Fruit fly (Drosophila melanogaster): ENCODE data around the gene Rtnl1.

The Rtnl1 gene

dm6 chr2L:5009306-5010030 is at the start of gene Rtnl1:
Gene Rtnl1, minus strand, starts transcription at chr2L:5009720.
- TF ChIP-seq CG6854 (GFP tag; optimal IDR thresholded peaks at IDR 0.05) (peak; percentile 54), ss (GFP tag; optimal IDR thresholded peaks at IDR 0.05) (peak in 1 of 2 experiments; percentile 42), Gug (GFP tag; IDR thresholded peaks at IDR 0.05) (no peak), svp (GFP tag) (no peak), dsx (GFP tag; optimal IDR thresholded peaks at IDR 0.05; ENCODE audit: poor library complexity, severe bottlenecking) (peak; percentile 4), vri (GFP tag; optimal IDR thresholded peaks at IDR 0.05) (peak; percentile 30), CG3032 (tag; optimal IDR thresholded peaks at IDR 0.05) (peak; percentile 17), CG16779 (tag; optimal IDR thresholded peaks at IDR 0.05) (peak; percentile 1), CG10631 (GFP tag; optimal IDR thresholded peaks at IDR 0.05) (no peak), CG32006 (GFP tag; optimal IDR thresholded peaks at IDR 0.05) (no peak), Hr38 (GFP tag; optimal IDR thresholded peaks at IDR 0.05) (no peak), Smox (GFP tag; optimal IDR thresholded peaks at IDR 0.05) (no peak), Hr4 (GFP tag; optimal IDR thresholded peaks at IDR 0.05) (no peak), CG3919 (GFP tag; optimal IDR thresholded peaks at IDR 0.05) (peak; percentile 21), fd85E (GFP tag; optimal IDR thresholded peaks at IDR 0.05) (no peak), Lpt (GFP tag; optimal IDR thresholded peaks at IDR 0.05) (no peak), Eip78C (GFP tag) (peak; percentile 79), lz (GFP tag; optimal IDR thresholded peaks at IDR 0.05) (peak; percentile 35), OdsH (GFP tag; optimal IDR thresholded peaks at IDR 0.05) (no peak), CG1621 (tag; optimal IDR thresholded peaks at IDR 0.05) (peak; percentile 2), net (GFP tag; optimal IDR thresholded peaks at IDR 0.05) (no peak), CG11902 (GFP tag; optimal IDR thresholded peaks at IDR 0.05) (no peak), esn (GFP tag; optimal IDR thresholded peaks at IDR 0.05) (peak; percentile 54), Ets96B (tag; optimal IDR thresholded peaks at IDR 0.05) (no peak), CG15336 (GFP tag; IDR thresholded peaks at IDR 0.05) (0 out of 2 replicates have a peak, but pooled peaks have one; percentile 14), Sox14 (GFP tag; optimal IDR thresholded peaks at IDR 0.05) (peak; percentile 23), topi (GFP tag; optimal IDR thresholded peaks at IDR 0.05) (peak; percentile 12)

dm6 chr2L:5058094-5058493 is 48.6 kb upstream of the Rtnl1 start, which contains the start of gene Nepl3:
Gene Nepl3, minus strand, starts transcription at chr2L:5058248.
- TF ChIP-seq Eip78C (GFP tag) (peak; percentile 24), CG6792 (GFP tag; optimal IDR thresholded peaks at IDR 0.05) (no peak), net (GFP tag; optimal IDR thresholded peaks at IDR 0.05) (no peak), Eip93F (GFP tag; optimal IDR thresholded peaks at IDR 0.05) (no peak), CG3919 (GFP tag; optimal IDR thresholded peaks at IDR 0.05) (no peak), ss (GFP tag; optimal IDR thresholded peaks at IDR 0.05) (no peak), CG10669 (GFP tag; optimal IDR thresholded peaks at IDR 0.05) (no peak), Sox102F (GFP tag; optimal IDR thresholded peaks at IDR 0.05) (no peak)

dm6 chr2L:5055528-5055927 is 46.0 kb upstream of the Rtnl1 start:
- TF ChIP-seq CG3032 (tag; optimal IDR thresholded peaks at IDR 0.05) (no peak), vri (GFP tag; optimal IDR thresholded peaks at IDR 0.05) (no peak), net (GFP tag; optimal IDR thresholded peaks at IDR 0.05) (no peak), CG6792 (GFP tag; optimal IDR thresholded peaks at IDR 0.05) (no peak), CG11902 (GFP tag; optimal IDR thresholded peaks at IDR 0.05) (no peak), CG9139 (GFP tag; optimal IDR thresholded peaks at IDR 0.05) (no peak)

- TF ChIP-seq eg (GFP tag; IDR thresholded peaks at IDR 0.05) (no peak), Eip78C (GFP tag) (peak; percentile 60), svp (GFP tag) (peak; percentile 6), CG8632 (GFP tag; optimal IDR thresholded peaks at IDR 0.05) (no peak), CG4318 (GFP tag; optimal IDR thresholded peaks at IDR 0.05) (no peak), fkh (GFP tag; optimal IDR thresholded peaks at IDR 0.05) (peak; percentile 92), CG1621 (tag; optimal IDR thresholded peaks at IDR 0.05) (peak; percentile 30), esn (GFP tag; optimal IDR thresholded peaks at IDR 0.05) (peak; percentile 31), achi (GFP tag; optimal IDR thresholded peaks at IDR 0.05) (peak; percentile 49), Sox14 (GFP tag; optimal IDR thresholded peaks at IDR 0.05) (peak; percentile 0), CG3919 (GFP tag; optimal IDR thresholded peaks at IDR 0.05) (no peak), ss (GFP tag; optimal IDR thresholded peaks at IDR 0.05) (no peak)
Observed at dm6 chr2L:5054953-5055352, 45.4 kb upstream of the Rtnl1 start, which contains the start of the genes CG14036 and His3.3A. Gene CG14036, minus strand, starts transcription at chr2L:5055016. Gene His3.3A, plus strand, starts transcription at chr2L:5055058.
